Fruit fly (Drosophila melanogaster): Measurements from ENCODE around the gene CG3308.

Gene CG3308

DNA sequence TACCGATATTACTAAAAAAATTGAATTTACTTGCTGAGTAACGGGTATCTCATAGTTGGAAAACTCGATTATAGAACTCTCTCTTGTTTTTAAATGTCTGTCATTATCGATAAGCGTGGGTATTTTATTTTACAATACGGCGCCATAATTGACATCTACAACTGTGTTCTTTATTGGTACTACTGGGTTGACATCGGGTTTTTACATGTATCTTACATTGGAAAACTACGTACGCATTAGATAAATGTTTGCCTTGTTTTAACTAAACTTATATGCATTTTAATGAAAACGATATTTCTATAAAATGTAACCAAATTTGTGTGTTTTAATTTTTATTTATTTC lies 22.0 kb upstream of the CG3308 start (continued):
- TF ChIP-seq crc (GFP tag; optimal IDR thresholded peaks at IDR 0.05) (no peak), maf-S (GFP tag; optimal IDR thresholded peaks at IDR 0.05) (no peak), CG14965 (GFP tag; optimal IDR thresholded peaks at IDR 0.05; ENCODE audit: borderline replicate concordance) (no peak), Fer3 (tag; optimal IDR thresholded peaks at IDR 0.05) (no peak), CG1603 (tag; optimal IDR thresholded peaks at IDR 0.05) (peak; percentile 13), zf30C (GFP tag; optimal IDR thresholded peaks at IDR 0.05) (no peak), CG6254 (GFP tag; optimal IDR thresholded peaks at IDR 0.05) (no peak), Hr51 (GFP tag; optimal IDR thresholded peaks at IDR 0.05) (no peak), Antp (GFP tag; optimal IDR thresholded peaks at IDR 0.05) (no peak), Sry-δ (GFP tag; optimal IDR thresholded peaks at IDR 0.05) (peak; percentile 59), CG18262 (tag; optimal IDR thresholded peaks at IDR 0.05) (no peak), tio (GFP tag; optimal IDR thresholded peaks at IDR 0.05) (no peak), hkb (optimal IDR thresholded peaks at IDR 0.05) (no peak), hkb (GFP tag; IDR thresholded peaks at IDR 0.05) (no peak), psq (GFP tag; optimal IDR thresholded peaks at IDR 0.05) (no peak), hth (optimal IDR thresholded peaks at IDR 0.05) (no peak), CG12659 (GFP tag; optimal IDR thresholded peaks at IDR 0.05) (no peak), pan (optimal IDR thresholded peaks at IDR 0.05) (no peak), pan (GFP tag; optimal IDR thresholded peaks at IDR 0.05 in 1 of 2, IDR thresholded peaks at IDR 0.05 in 1 of 2) (no peak), CG4424 (GFP tag; optimal IDR thresholded peaks at IDR 0.05) (no peak), CG13287 (GFP tag; IDR thresholded peaks at IDR 0.05; ENCODE audit: partially characterized antibody) (no peak), CTCF (GFP tag; optimal IDR thresholded peaks at IDR 0.05) (peak; percentile 96), gfzf (GFP tag; optimal IDR thresholded peaks at IDR 0.05) (peak; percentile 35), CG2120 (GFP tag; optimal IDR thresholded peaks at IDR 0.05) (no peak), Hey (tag; optimal IDR thresholded peaks at IDR 0.05) (no peak), Med (GFP tag) (peak; percentile 79), CG11398 (GFP tag; optimal IDR thresholded peaks at IDR 0.05) (no peak), CG33213 (GFP tag; optimal IDR thresholded peaks at IDR 0.05) (peak; percentile 59), zfh2 (GFP tag; optimal IDR thresholded peaks at IDR 0.05) (no peak), Myb (GFP tag; optimal IDR thresholded peaks at IDR 0.05) (peak; percentile 71), CG5245 (GFP tag; optimal IDR thresholded peaks at IDR 0.05) (no peak), Nf-YA (GFP tag; IDR thresholded peaks at IDR 0.05) (no peak), CG11695 (GFP tag; IDR thresholded peaks at IDR 0.05) (no peak), CG15696 (tag; optimal IDR thresholded peaks at IDR 0.05) (no peak), Dp (GFP tag; optimal IDR thresholded peaks at IDR 0.05) (peak; percentile 70), pzg (GFP tag; optimal IDR thresholded peaks at IDR 0.05) (peak; percentile 60), CG8089 (GFP tag; optimal IDR thresholded peaks at IDR 0.05) (no peak), nmo (GFP tag; optimal IDR thresholded peaks at IDR 0.05) (no peak), Lhr (GFP tag; optimal IDR thresholded peaks at IDR 0.05) (peak; percentile 62), tap (tag; optimal IDR thresholded peaks at IDR 0.05) (no peak), CG3281 (GFP tag; optimal IDR thresholded peaks at IDR 0.05) (no peak), CoRest (tag; optimal IDR thresholded peaks at IDR 0.05) (no peak), Ravus (GFP tag; IDR thresholded peaks at IDR 0.05) (no peak), tgo (GFP tag; IDR thresholded peaks at IDR 0.05) (no peak), CG15479 (GFP tag; optimal IDR thresholded peaks at IDR 0.05) (no peak), Opbp (GFP tag; IDR thresholded peaks at IDR 0.05; ENCODE audit: partially characterized antibody) (no peak), CHES-1-like (GFP tag; optimal IDR thresholded peaks at IDR 0.05) (no peak), CG18011 (GFP tag; optimal IDR thresholded peaks at IDR 0.05) (no peak), pita (GFP tag; optimal IDR thresholded peaks at IDR 0.05) (peak; percentile 36), ken (GFP tag; IDR thresholded peaks at IDR 0.05) (no peak), CG5953 (GFP tag; IDR thresholded peaks at IDR 0.05) (no peak), salm (tag; optimal IDR thresholded peaks at IDR 0.05) (no peak)
